Worm (Caenorhabditis elegans) whole organism, mixed stage, embryonic: ENCODE results near the gene C18D11.6.

Experiments
- M03D4.4 ChIP-seq: sonication (generic microtip); optimal IDR thresholded peaks from 2 replicates; lab custom pipeline; 2017; ENCODE audit warnings: mild to moderate bottlenecking, missing genetic modification characterization, missing compliant biosample characterization
- bed-3 ChIP-seq: fragments of 200-800 bp; sonication (Bioruptor generic); optimal IDR thresholded peaks from 3 replicates; lab custom pipeline; 2018; ENCODE audit warnings: mild to moderate bottlenecking, missing genetic modification characterization, moderate library complexity, missing compliant biosample characterization
- blmp-1 ChIP-seq: fragments of 150-350 bp; optimal IDR thresholded peaks from 2 replicates; lab custom pipeline; 2014; ENCODE audit warnings: missing biosample characterization, missing genetic modification characterization
- ceh-39 ChIP-seq: fragments of 150-350 bp; optimal IDR thresholded peaks from 2 replicates; lab custom pipeline; 2014; ENCODE audit warnings: missing biosample characterization, missing genetic modification characterization
- ceh-43 ChIP-seq: fragments of 200-800 bp; sonication (Bioruptor generic); optimal IDR thresholded peaks from 2 replicates; lab custom pipeline; 2018; ENCODE audit warnings: mild to moderate bottlenecking, missing genetic modification characterization, moderate library complexity, missing compliant biosample characterization
- ceh-83 ChIP-seq: fragments of 200-800 bp; sonication (Bioruptor generic); optimal IDR thresholded peaks from 2 replicates; lab custom pipeline; 2018; ENCODE audit warnings: mild to moderate bottlenecking, missing genetic modification characterization, missing compliant biosample characterization
- cnd-1 ChIP-seq: fragments of 200-800 bp; sonication (Bioruptor generic); optimal IDR thresholded peaks from 2 replicates; lab custom pipeline; 2018; ENCODE audit warnings: mild to moderate bottlenecking, missing genetic modification characterization, missing compliant biosample characterization
- elt-1 ChIP-seq: sonication (generic microtip); optimal IDR thresholded peaks from 2 replicates; lab custom pipeline; 2017; ENCODE audit warnings: missing genetic modification characterization, mild to moderate bottlenecking, missing compliant biosample characterization, antibody characterized with exemption, moderate library complexity, borderline replicate concordance; ENCODE audit not compliant: insufficient read depth
- ham-2 ChIP-seq: fragments of 200-800 bp; sonication (Bioruptor generic); optimal IDR thresholded peaks from 2 replicates; lab custom pipeline; 2018; ENCODE audit warnings: mild to moderate bottlenecking, missing genetic modification characterization, missing compliant biosample characterization
- hlh-1 ChIP-seq: fragments of 150-350 bp; optimal IDR thresholded peaks from 2 replicates; lab custom pipeline; 2014; ENCODE audit warnings: missing biosample characterization, missing genetic modification reagents, missing genetic modification characterization
- lsy-2 ChIP-seq: fragments of 150-350 bp; optimal IDR thresholded peaks from 2 replicates; lab custom pipeline; 2014; ENCODE audit warnings: missing biosample characterization, missing genetic modification characterization
- mab-5 ChIP-seq: fragments of 150-350 bp; optimal IDR thresholded peaks from 2 replicates; lab custom pipeline; 2014; ENCODE audit warnings: missing biosample characterization, missing genetic modification characterization
- mep-1 ChIP-seq: fragments of 150-350 bp; optimal IDR thresholded peaks from 2 replicates; lab custom pipeline; 2017; ENCODE audit warnings: missing biosample characterization, missing genetic modification reagents, missing genetic modification characterization, inconsistent platforms
- mls-2 ChIP-seq: sonication (generic microtip); optimal IDR thresholded peaks from 2 replicates; lab custom pipeline; 2016; ENCODE audit warnings: mild to moderate bottlenecking, missing genetic modification characterization, moderate library complexity, missing compliant biosample characterization
- nhr-28 ChIP-seq: fragments of 150-350 bp; optimal IDR thresholded peaks from 2 replicates; lab custom pipeline; 2014; ENCODE audit warnings: missing biosample characterization, missing genetic modification characterization
- nhr-76 ChIP-seq: sonication (generic microtip); optimal IDR thresholded peaks from 2 replicates; lab custom pipeline; 2017; ENCODE audit warnings: missing biosample characterization, missing genetic modification characterization
- pha-4 ChIP-seq: fragments of 150-350 bp; optimal IDR thresholded peaks from 2 replicates; lab custom pipeline; 2018; ENCODE audit warnings: missing biosample characterization, missing genetic modification reagents, missing genetic modification characterization
- sptf-1 ChIP-seq: sonication (generic microtip); optimal IDR thresholded peaks from 2 replicates; lab custom pipeline; 2017; ENCODE audit warnings: mild to moderate bottlenecking, missing genetic modification characterization, moderate library complexity, missing compliant biosample characterization
- unc-120 ChIP-seq: sonication (generic microtip); optimal IDR thresholded peaks from 2 replicates; lab custom pipeline; 2017; ENCODE audit warnings: missing genetic modification characterization, missing compliant biosample characterization; ENCODE audit not compliant: poor library complexity, severe bottlenecking
- unc-62 ChIP-seq: fragments of 150-350 bp; optimal IDR thresholded peaks from 2 replicates; lab custom pipeline; 2014; ENCODE audit warnings: missing biosample characterization, missing genetic modification reagents, missing genetic modification characterization
- zip-8 ChIP-seq: fragments of 150-350 bp; optimal IDR thresholded peaks from 2 replicates; lab custom pipeline; 2014; ENCODE audit warnings: missing biosample characterization, missing genetic modification characterization
- ztf-11 ChIP-seq: fragments of 150-350 bp; optimal IDR thresholded peaks from 2 replicates; lab custom pipeline; 2014; ENCODE audit warnings: missing biosample characterization, missing genetic modification characterization

C18D11.6 gene

ce11 chrIII:11849590-11849989 lies 39.2 kb downstream of the C18D11.6 start:
- no peak for TF ChIP-seq lsy-2 (tag; lab: Kevin White, UChicago)
- TF ChIP-seq ham-2 (GFP tag; lab: Kevin White, UChicago): no peak
- TF ChIP-seq blmp-1 (tag; lab: Kevin White, UChicago): no peak
- TF ChIP-seq hlh-1 (tag; lab: Kevin White, UChicago): no peak
- no peak for TF ChIP-seq elt-1 (tag; lab: Kevin White, UChicago)
- TF ChIP-seq bed-3: no peak
- TF ChIP-seq sptf-1 (tag; lab: Kevin White, UChicago): no peak
- TF ChIP-seq unc-120 (tag; lab: Kevin White, UChicago): no peak
- TF ChIP-seq mls-2 (tag; lab: Kevin White, UChicago): no peak
- TF ChIP-seq zip-8 (tag; lab: Kevin White, UChicago): no peak
- TF ChIP-seq, all 35 proteins: peak for 0

- no peak for TF ChIP-seq sptf-1 (tag; lab: Kevin White, UChicago)
Observed at ce11 chrIII:11853533-11853932, 43.2 kb downstream of the C18D11.6 start.

ce11 chrIII:11856852-11857251 lies 46.5 kb downstream of the C18D11.6 start:
- no peak for TF ChIP-seq unc-62 (GFP tag; lab: Kevin White, UChicago)
- no peak for TF ChIP-seq zip-8 (tag; lab: Kevin White, UChicago)
- no peak for TF ChIP-seq ceh-39 (tag; lab: Kevin White, UChicago)
- TF ChIP-seq ham-2 (GFP tag; lab: Kevin White, UChicago): no peak
- TF ChIP-seq M03D4.4 (tag; lab: Kevin White, UChicago): no peak
- no peak for TF ChIP-seq ceh-43 (GFP tag; lab: Kevin White, UChicago)
- TF ChIP-seq ztf-11 (tag; lab: Kevin White, UChicago): no peak
- no peak for TF ChIP-seq bed-3
- no peak for TF ChIP-seq cnd-1
- no peak for TF ChIP-seq lsy-2 (tag; lab: Kevin White, UChicago)
- no peak for TF ChIP-seq mab-5
- no peak for TF ChIP-seq blmp-1 (tag; lab: Kevin White, UChicago)
- no peak for TF ChIP-seq nhr-76 (tag; lab: Kevin White, UChicago)
- TF ChIP-seq mep-1 (tag; lab: Kevin White, UChicago): no peak
- TF ChIP-seq pha-4 (tag; lab: Kevin White, UChicago): no peak
- TF ChIP-seq ceh-83: no peak
- TF ChIP-seq nhr-28 (tag; lab: Kevin White, UChicago): no peak
- TF ChIP-seq elt-1 (tag; lab: Kevin White, UChicago): no peak
